Worm (Caenorhabditis elegans) whole organism, L1 larva: ENCODE measurements around the gene ttbk-8.1.

Experiments used
- C04F5.9 ChIP-seq: sonication (generic microtip); optimal IDR thresholded peaks from 2 replicates; lab custom pipeline; 2016; ENCODE audit warnings: missing genetic modification characterization, missing compliant biosample characterization
- C16A3.4 ChIP-seq: fragments of 150-350 bp; optimal IDR thresholded peaks from 2 replicates; lab custom pipeline; 2014; ENCODE audit warnings: missing biosample characterization, missing genetic modification characterization
- C34B4.2 ChIP-seq: sonication (generic microtip); optimal IDR thresholded peaks from 2 replicates; lab custom pipeline; 2017; ENCODE audit warnings: mild to moderate bottlenecking, missing genetic modification characterization, missing compliant biosample characterization
- F16B12.6 ChIP-seq: fragments of 150-350 bp; optimal IDR thresholded peaks from 2 replicates; lab custom pipeline; 2014; ENCODE audit warnings: missing biosample characterization, missing genetic modification characterization
- Y116A8C.19 ChIP-seq: sonication (generic microtip); optimal IDR thresholded peaks from 2 replicates; lab custom pipeline; 2016; ENCODE audit warnings: missing compliant biosample characterization, missing genetic modification characterization, borderline replicate concordance
- aly-2 ChIP-seq: fragments of 150-350 bp; optimal IDR thresholded peaks from 2 replicates; lab custom pipeline; 2014; ENCODE audit warnings: missing biosample characterization, missing genetic modification characterization
- ama-1 ChIP-seq: fragments of 150-350 bp; optimal IDR thresholded peaks from 2 replicates; lab custom pipeline; 2014
- blmp-1 ChIP-seq: fragments of 150-350 bp; optimal IDR thresholded peaks from 2 replicates; lab custom pipeline; 2014; ENCODE audit warnings: missing biosample characterization, missing genetic modification characterization
- ceh-63 ChIP-seq: fragments of 200-800 bp; sonication (Bioruptor generic); optimal IDR thresholded peaks from 2 replicates; lab custom pipeline; 2018; ENCODE audit warnings: mild to moderate bottlenecking, missing genetic modification characterization, missing compliant biosample characterization
- ceh-8 ChIP-seq: fragments of 200-800 bp; sonication (Bioruptor generic); optimal IDR thresholded peaks from 2 replicates; lab custom pipeline; 2018; ENCODE audit warnings: mild to moderate bottlenecking, missing genetic modification characterization, moderate library complexity, missing compliant biosample characterization
- ceh-88 ChIP-seq: fragments of 200-800 bp; sonication (Bioruptor generic); IDR thresholded peaks from 2 replicates; pipeline ENCODE4 v1.3.6; 2022; ENCODE audit warnings: missing genetic modification characterization, missing compliant biosample characterization
- ceh-90 ChIP-seq: sonication (generic microtip); optimal IDR thresholded peaks from 2 replicates; lab custom pipeline; 2016; ENCODE audit warnings: missing genetic modification characterization, missing compliant biosample characterization
- dpl-1 ChIP-seq, 3 experiments: fragments of 150-350 bp in 2 of 3; sonication (generic microtip) in 1 of 3; optimal IDR thresholded peaks; 2 replicates each; lab custom pipeline; 2014 to 2017; ENCODE audit warnings: missing biosample characterization in 3 of 3, missing genetic modification characterization in 3 of 3, missing genetic modification reagents in 3 of 3
- efl-1 ChIP-seq, 4 experiments: fragments of 150-350 bp; optimal IDR thresholded peaks in 3 of 4; peaks in 1 of 4; 1 replicate in 1 of 4; 2 replicates in 3 of 4; lab custom pipeline; 2014; ENCODE audit warnings: missing biosample characterization in 2 of 4, missing genetic modification characterization in 2 of 4, missing genetic modification reagents in 2 of 4
- egl-13 ChIP-seq: sonication (generic microtip); optimal IDR thresholded peaks from 2 replicates; lab custom pipeline; 2016; ENCODE audit warnings: missing genotype, missing genetic modification reagents, missing genetic modification characterization, missing compliant biosample characterization
- egl-27 ChIP-seq, 2 experiments: fragments of 150-350 bp in 1 of 2; sonication (generic microtip); optimal IDR thresholded peaks; 3 replicates each; lab custom pipeline; 2017 to 2018; ENCODE audit warnings: missing biosample characterization in 2 of 2, missing genetic modification characterization in 2 of 2, missing genetic modification reagents in 2 of 2
- elt-2 ChIP-seq: sonication (generic microtip); optimal IDR thresholded peaks from 2 replicates; lab custom pipeline; 2016; ENCODE audit warnings: missing genetic modification characterization, mild to moderate bottlenecking, inconsistent platforms, missing compliant biosample characterization, missing genetic modification reagents
- elt-3 ChIP-seq, 6 experiments: fragments of 150-350 bp in 1 of 6; sonication (generic microtip); optimal IDR thresholded peaks; 2 replicates each; lab custom pipeline; 2017 to 2018; ENCODE audit warnings: missing biosample characterization in 6 of 6, missing genetic modification characterization in 6 of 6, inconsistent platforms in 1 of 6
- ets-5 ChIP-seq: fragments of 200-800 bp; sonication (Bioruptor generic); IDR thresholded peaks from 2 replicates; pipeline ENCODE4 v1.3.6; 2022; ENCODE audit warnings: missing genetic modification characterization, missing compliant biosample characterization
- fkh-4 ChIP-seq: sonication (generic microtip); optimal IDR thresholded peaks from 2 replicates; lab custom pipeline; 2016; ENCODE audit warnings: missing compliant biosample characterization, missing genetic modification characterization, borderline replicate concordance
- fkh-8 ChIP-seq: sonication (generic microtip); optimal IDR thresholded peaks from 2 replicates; lab custom pipeline; 2016; ENCODE audit warnings: mild to moderate bottlenecking, missing genetic modification characterization, missing compliant biosample characterization
- grh-1 ChIP-seq: fragments of 200-800 bp; sonication (Bioruptor generic); IDR thresholded peaks from 2 replicates; pipeline ENCODE4 v1.3.6; 2022; ENCODE audit warnings: missing genetic modification reagents, missing genetic modification characterization, missing compliant biosample characterization
- hlh-17 ChIP-seq: fragments of 200-800 bp; sonication (Bioruptor generic); optimal IDR thresholded peaks from 2 replicates; lab custom pipeline; 2018; ENCODE audit warnings: missing genetic modification characterization, mild to moderate bottlenecking, missing compliant biosample characterization, moderate library complexity, borderline replicate concordance
- isw-1 ChIP-seq: fragments of 200-800 bp; sonication (Bioruptor generic); IDR thresholded peaks from 2 replicates; pipeline ENCODE4 v1.3.6; 2022; ENCODE audit warnings: missing genetic modification characterization, missing compliant biosample characterization
- jun-1 ChIP-seq: fragments of 150-350 bp; optimal IDR thresholded peaks from 2 replicates; lab custom pipeline; 2014; ENCODE audit warnings: missing biosample characterization, missing genetic modification reagents, missing genetic modification characterization
- lin-13 ChIP-seq: fragments of 150-350 bp; optimal IDR thresholded peaks from 2 replicates; lab custom pipeline; 2014; ENCODE audit warnings: missing biosample characterization, missing genetic modification reagents, missing genetic modification characterization
- lin-35 ChIP-seq, 2 experiments: fragments of 150-350 bp; optimal IDR thresholded peaks; 2 replicates each; lab custom pipeline; 2014; ENCODE audit warnings: missing biosample characterization in 2 of 2, missing genetic modification characterization in 2 of 2, missing genetic modification reagents in 2 of 2
- lir-3 ChIP-seq: sonication (generic microtip); optimal IDR thresholded peaks from 2 replicates; lab custom pipeline; 2016; ENCODE audit warnings: mild to moderate bottlenecking, missing genetic modification characterization, moderate library complexity, missing compliant biosample characterization; ENCODE audit not compliant: poor library complexity
- lsy-2 ChIP-seq, 2 experiments: fragments of 150-350 bp; optimal IDR thresholded peaks; 2 replicates each; lab custom pipeline; 2014; ENCODE audit warnings: missing biosample characterization in 2 of 2, missing genetic modification characterization in 2 of 2
- mab-9 ChIP-seq: fragments of 200-800 bp; sonication (Bioruptor generic); IDR thresholded peaks from 2 replicates; pipeline ENCODE4 v1.3.6; 2022; ENCODE audit warnings: missing genetic modification reagents, missing genetic modification characterization, missing compliant biosample characterization
- mef-2 ChIP-seq: fragments of 150-350 bp; optimal IDR thresholded peaks from 2 replicates; lab custom pipeline; 2014; ENCODE audit warnings: missing biosample characterization, missing genetic modification characterization
- mep-1 ChIP-seq: fragments of 150-350 bp; optimal IDR thresholded peaks from 2 replicates; lab custom pipeline; 2014; ENCODE audit warnings: missing biosample characterization, missing genetic modification characterization
- nhr-11 ChIP-seq: fragments of 150-350 bp; optimal IDR thresholded peaks from 2 replicates; lab custom pipeline; 2014; ENCODE audit warnings: missing biosample characterization, missing genetic modification characterization
- nhr-12 ChIP-seq: sonication (generic microtip); optimal IDR thresholded peaks from 2 replicates; lab custom pipeline; 2017; ENCODE audit warnings: missing biosample characterization, missing genetic modification characterization
- nhr-19 ChIP-seq: fragments of 200-800 bp; sonication (Bioruptor generic); conservative IDR thresholded peaks from 2 replicates; pipeline ENCODE4 v1.3.6; 2022; ENCODE audit warnings: missing genetic modification characterization, missing compliant biosample characterization
- nhr-237 ChIP-seq: fragments of 150-350 bp; optimal IDR thresholded peaks from 2 replicates; lab custom pipeline; 2014; ENCODE audit warnings: missing biosample characterization, missing genetic modification characterization
- nhr-28 ChIP-seq: fragments of 150-350 bp; optimal IDR thresholded peaks from 2 replicates; lab custom pipeline; 2014; ENCODE audit warnings: missing biosample characterization, missing genetic modification characterization
- nhr-47 ChIP-seq: sonication (generic microtip); optimal IDR thresholded peaks from 2 replicates; lab custom pipeline; 2016; ENCODE audit warnings: mild to moderate bottlenecking, missing genetic modification characterization, moderate library complexity, missing compliant biosample characterization
- nhr-84 ChIP-seq: sonication (generic microtip); optimal IDR thresholded peaks from 2 replicates; lab custom pipeline; 2017; ENCODE audit warnings: missing biosample characterization, missing genetic modification characterization
- nhr-90 ChIP-seq: sonication (generic microtip); optimal IDR thresholded peaks from 2 replicates; lab custom pipeline; 2016; ENCODE audit warnings: mild to moderate bottlenecking, missing genetic modification characterization, missing compliant biosample characterization; ENCODE audit not compliant: poor library complexity
- snpc-4 ChIP-seq: fragments of 150-350 bp; optimal IDR thresholded peaks from 2 replicates; lab custom pipeline; 2014; ENCODE audit warnings: missing biosample characterization, missing genetic modification characterization
- swsn-7 ChIP-seq: sonication (generic microtip); optimal IDR thresholded peaks from 2 replicates; lab custom pipeline; 2016; ENCODE audit warnings: missing genetic modification characterization, missing compliant biosample characterization
- tbx-2 ChIP-seq: sonication (generic microtip); optimal IDR thresholded peaks from 2 replicates; lab custom pipeline; 2016; ENCODE audit warnings: missing genetic modification characterization, missing compliant biosample characterization
- tlp-1 ChIP-seq: fragments of 150-350 bp; optimal IDR thresholded peaks from 2 replicates; lab custom pipeline; 2014; ENCODE audit warnings: missing biosample characterization, missing genetic modification characterization
- unc-98 ChIP-seq: fragments of 200-800 bp; sonication (Bioruptor generic); IDR thresholded peaks from 2 replicates; pipeline ENCODE4 v1.3.6; 2022; ENCODE audit warnings: missing genetic modification characterization, missing compliant biosample characterization
- ztf-11 ChIP-seq, 2 experiments: sonication (generic microtip); optimal IDR thresholded peaks; 2 replicates each; lab custom pipeline; 2016 to 2017; ENCODE audit warnings: missing genetic modification characterization in 2 of 2, missing biosample characterization in 1 of 2, missing compliant biosample characterization in 1 of 2

Gene ttbk-8.1

ce11 chrIV:13521785-13522184, 49.7 kb downstream of the ttbk-8.1 start, which contains the start of gene dcap-2:
dcap-2 (minus strand) TSS chrIV:13521870.
- TF ChIP-seq fkh-4 (tag; lab: Kevin White, UChicago) (no peak), snpc-4 (tag; lab: Kevin White, UChicago) (no peak), nhr-12 (tag; lab: Kevin White, UChicago) (no peak), egl-13 (no peak), ceh-63 (no peak), lir-3 (tag; lab: Kevin White, UChicago) (no peak), C34B4.2 (tag; lab: Kevin White, UChicago) (no peak), ztf-11 (tag; optimal IDR thresholded peaks at IDR 0.05; lab: Kevin White, UChicago) (no peak), mef-2 (tag; lab: Kevin White, UChicago) (no peak), isw-1 (GFP tag; lab: Robert Waterston, UW) (no peak), mep-1 (peak; percentile 14), nhr-11 (tag; lab: Kevin White, UChicago) (no peak), nhr-237 (tag; lab: Kevin White, UChicago) (no peak), fkh-8 (tag; lab: Kevin White, UChicago) (no peak), swsn-7 (tag; lab: Kevin White, UChicago) (no peak), efl-1 (optimal IDR thresholded peaks at IDR 0.05; lab: Kevin White, UChicago) (peak in 1 of 2 experiments; percentile 6), efl-1 (GFP tag; optimal IDR thresholded peaks at IDR 0.05 in 1 of 2; lab: Kevin White, UChicago) (peak in 1 of 2 experiments; percentile 4), nhr-90 (tag; lab: Kevin White, UChicago) (no peak), jun-1 (tag; lab: Kevin White, UChicago) (no peak), dpl-1 (GFP tag; optimal IDR thresholded peaks at IDR 0.05; lab: Kevin White, UChicago) (peak in 1 of 3 experiments; percentile 21), Y116A8C.19 (tag; lab: Kevin White, UChicago) (no peak), aly-2 (tag; lab: Kevin White, UChicago) (no peak), hlh-17 (GFP tag; lab: Kevin White, UChicago) (no peak), tbx-2 (tag; lab: Kevin White, UChicago) (no peak), unc-98 (GFP tag; lab: Robert Waterston, UW) (no peak), nhr-19 (GFP tag; lab: Robert Waterston, UW) (no peak), lin-35 (GFP tag; optimal IDR thresholded peaks at IDR 0.05; lab: Kevin White, UChicago) (peak in 1 of 2 experiments; percentile 47), lin-13 (GFP tag; lab: Kevin White, UChicago) (no peak), egl-27 (tag; optimal IDR thresholded peaks at IDR 0.05; lab: Kevin White, UChicago) (no peak), mab-9 (no peak), elt-2 (no peak), blmp-1 (tag; lab: Kevin White, UChicago) (peak; percentile 29), ets-5 (GFP tag; lab: Robert Waterston, UW) (no peak), elt-3 (tag; optimal IDR thresholded peaks at IDR 0.05; lab: Kevin White, UChicago) (no peak), ceh-8 (GFP tag; lab: Kevin White, UChicago) (no peak), tlp-1 (tag; lab: Kevin White, UChicago) (no peak), grh-1 (GFP tag; lab: Robert Waterston, UW) (no peak), nhr-47 (tag; lab: Kevin White, UChicago) (no peak), ceh-90 (no peak), nhr-84 (no peak), F16B12.6 (no peak), lsy-2 (tag; optimal IDR thresholded peaks at IDR 0.05; lab: Kevin White, UChicago) (peak in 1 of 2 experiments; percentile 49), C16A3.4 (tag; lab: Kevin White, UChicago) (peak; percentile 5), ama-1 (lab: Kevin White, UChicago) (no peak), C04F5.9 (tag; lab: Kevin White, UChicago) (no peak), ceh-88 (GFP tag; lab: Robert Waterston, UW) (no peak), nhr-28 (tag; lab: Kevin White, UChicago) (no peak)
